Worm (Caenorhabditis elegans): Measurements from ENCODE around the gene metr-1.

Gene metr-1

DNA sequence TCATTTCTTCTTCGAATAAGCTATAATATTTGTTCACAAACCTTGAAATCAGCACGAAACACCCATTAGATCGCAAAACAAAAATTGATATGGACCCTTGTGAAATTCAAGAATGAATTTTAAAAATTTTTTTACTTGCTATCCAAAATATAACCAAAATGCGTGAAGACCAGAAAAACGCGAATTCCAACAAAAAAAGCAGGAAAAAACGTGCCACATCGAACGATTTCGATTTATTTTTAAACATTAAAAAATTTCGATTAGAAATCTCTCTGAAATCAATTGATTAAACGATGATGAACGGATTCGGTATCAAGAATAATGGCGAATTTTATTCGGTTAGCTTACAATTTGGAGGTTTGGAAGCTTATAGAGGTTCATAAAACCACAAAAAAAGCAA, 21.0 kb downstream of the metr-1 start, which contains the start of the genes tceb-3 and gskl-1:
tceb-3 (minus strand) TSS at position 101 of the 400 bp plus-strand sequence.
gskl-1 (plus strand) TSS at position 243 of the 400 bp plus-strand sequence.
- no peak for TF ChIP-seq ztf-29 (GFP tag; IDR thresholded peaks at IDR 0.05)
- no peak for TF ChIP-seq ztf-23 (GFP tag; IDR thresholded peaks at IDR 0.05)
- no peak for TF ChIP-seq tab-1 (GFP tag; IDR thresholded peaks at IDR 0.05)
- no peak for TF ChIP-seq med-1 (GFP tag; optimal IDR thresholded peaks at IDR 0.05; ENCODE audit: insufficient read depth)
- TF ChIP-seq cog-1 (tag; optimal IDR thresholded peaks at IDR 0.05), result no peak
- TF ChIP-seq T22C8.4 (GFP tag; IDR thresholded peaks at IDR 0.05), result no peak
- no peak for TF ChIP-seq ref-1 (GFP tag; conservative IDR thresholded peaks at IDR 0.05)
- TF ChIP-seq klf-2 (GFP tag; conservative IDR thresholded peaks at IDR 0.05), result no peak
- no peak for TF ChIP-seq flt-1 (GFP tag; IDR thresholded peaks at IDR 0.05)

DNA sequence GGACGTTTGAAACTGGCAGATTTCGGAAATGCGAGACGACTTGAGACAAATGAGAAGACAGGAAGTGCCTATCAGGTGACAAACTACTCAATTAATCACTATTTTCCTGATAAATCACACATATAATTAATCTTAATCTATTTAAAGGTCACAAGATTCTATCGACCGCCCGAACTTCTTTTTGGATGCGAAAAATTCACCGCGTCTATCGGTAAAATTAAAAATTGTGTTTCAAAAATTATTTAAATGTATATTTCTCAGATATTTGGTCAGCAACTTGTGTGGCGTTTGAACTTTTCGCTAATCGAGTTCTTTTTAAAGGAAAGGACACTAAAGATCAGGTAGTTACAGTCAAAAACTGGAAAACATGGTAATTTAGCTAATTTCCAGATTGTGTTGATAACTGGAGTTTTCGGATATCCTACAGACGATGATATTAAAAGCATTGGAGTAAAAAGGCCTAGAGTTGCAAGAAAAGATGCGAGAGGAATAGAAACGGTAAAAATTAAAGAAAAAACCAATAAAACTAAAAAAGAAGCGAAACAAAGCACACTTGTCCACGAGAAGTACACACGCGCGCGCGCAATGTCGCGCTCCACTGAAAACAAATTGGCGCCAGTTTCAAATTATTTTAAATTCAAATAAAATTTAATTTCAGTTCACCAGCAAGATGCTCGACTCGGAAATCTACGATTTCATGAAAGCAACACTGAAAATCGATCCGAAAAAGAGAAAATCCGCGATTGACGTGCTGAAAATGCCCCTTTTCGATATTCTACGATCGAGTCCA, 22.1 kb downstream of the metr-1 start:
- TF ChIP-seq tab-1 (GFP tag; IDR thresholded peaks at IDR 0.05) (no peak), flt-1 (GFP tag; IDR thresholded peaks at IDR 0.05) (no peak), T22C8.4 (GFP tag; IDR thresholded peaks at IDR 0.05) (no peak), ztf-23 (GFP tag; IDR thresholded peaks at IDR 0.05) (no peak), ref-1 (GFP tag; conservative IDR thresholded peaks at IDR 0.05) (no peak), med-1 (GFP tag; optimal IDR thresholded peaks at IDR 0.05; ENCODE audit: insufficient read depth) (no peak), ztf-29 (GFP tag; IDR thresholded peaks at IDR 0.05) (no peak), cog-1 (tag; optimal IDR thresholded peaks at IDR 0.05) (no peak)

DNA sequence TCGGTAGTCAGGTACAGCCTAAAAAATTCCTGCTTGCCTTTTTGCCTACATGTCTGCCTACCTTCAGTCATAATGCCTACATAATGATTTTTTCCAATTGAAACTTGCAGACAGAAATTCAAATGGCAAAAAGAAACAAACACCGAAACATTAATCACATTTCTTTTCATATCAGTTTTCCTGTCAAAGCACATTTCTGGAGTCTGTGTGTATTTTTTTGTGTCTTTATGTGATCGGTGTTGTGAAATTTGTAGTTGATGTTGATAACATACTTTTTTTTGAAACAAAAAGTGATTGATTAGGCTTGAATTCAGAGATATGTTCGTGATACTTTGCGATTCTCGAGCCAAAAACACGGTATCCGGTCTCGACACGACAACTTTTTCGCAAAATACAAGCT, 23.0 kb downstream of the metr-1 start:
- no peak for TF ChIP-seq cog-1 (tag; optimal IDR thresholded peaks at IDR 0.05)
- no peak for TF ChIP-seq tab-1 (GFP tag; IDR thresholded peaks at IDR 0.05)
- TF ChIP-seq flt-1 (GFP tag; IDR thresholded peaks at IDR 0.05), result no peak

DNA sequence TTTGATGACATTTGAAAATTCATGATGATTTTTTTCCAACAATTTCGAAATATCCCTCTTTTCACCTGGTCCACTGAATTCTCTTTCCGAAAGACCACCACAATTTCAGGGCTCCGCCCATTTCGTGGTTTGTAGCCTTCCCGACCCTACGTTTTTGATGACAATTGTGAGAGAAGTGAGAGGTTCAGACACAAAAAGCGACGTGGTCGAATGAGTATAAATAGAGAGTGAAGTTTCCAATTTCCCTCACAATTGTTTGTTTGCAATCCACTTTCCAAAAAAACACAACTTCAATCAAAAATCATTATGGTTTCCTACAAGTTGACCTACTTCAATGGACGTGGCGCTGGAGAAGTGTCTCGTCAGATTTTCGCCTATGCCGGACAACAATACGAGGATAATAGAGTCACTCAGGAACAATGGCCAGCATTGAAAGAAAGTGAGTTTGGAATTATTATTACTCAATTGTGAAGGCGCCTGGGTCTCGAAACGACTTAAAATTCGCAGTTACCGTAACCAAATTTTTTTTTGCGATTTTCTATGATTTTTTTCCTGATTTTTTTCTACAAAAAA, 23.8 kb downstream of the metr-1 start, which contains the start of gene gst-5:
gst-5 (plus strand) TSS at position 246 of the 573 bp plus-strand sequence.
- no peak for TF ChIP-seq med-1 (GFP tag; optimal IDR thresholded peaks at IDR 0.05; ENCODE audit: insufficient read depth)
- TF ChIP-seq klf-2 (GFP tag; conservative IDR thresholded peaks at IDR 0.05), result no peak
- TF ChIP-seq cog-1 (tag; optimal IDR thresholded peaks at IDR 0.05), result no peak
- no peak for TF ChIP-seq ztf-29 (GFP tag; IDR thresholded peaks at IDR 0.05)
- TF ChIP-seq ref-1 (GFP tag; conservative IDR thresholded peaks at IDR 0.05), result no peak
- no peak for TF ChIP-seq tab-1 (GFP tag; IDR thresholded peaks at IDR 0.05)
- TF ChIP-seq flt-1 (GFP tag; IDR thresholded peaks at IDR 0.05), result no peak

DNA sequence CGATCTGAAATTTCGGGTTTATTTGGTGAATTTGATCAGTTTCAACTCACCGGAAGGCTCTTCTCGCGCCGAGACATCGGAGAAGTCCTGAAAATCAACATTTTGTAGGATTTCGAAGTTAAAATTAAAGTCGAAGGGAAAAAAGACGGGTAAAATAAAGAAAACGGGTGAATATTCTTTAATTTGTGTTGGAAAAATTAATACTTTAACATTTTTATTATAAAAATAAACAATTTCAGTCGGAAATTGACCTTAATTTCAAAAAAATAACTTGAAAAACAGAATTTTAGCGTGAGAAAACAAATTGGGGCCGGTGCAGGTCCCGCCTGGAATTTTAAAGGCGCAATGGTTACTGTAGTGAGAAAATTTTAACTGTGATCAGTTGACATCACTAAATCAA, 26.7 kb downstream of the metr-1 start, which contains the start of gene nos-1:
nos-1 (minus strand) TSS at position 101 of the 400 bp plus-strand sequence.
- TF ChIP-seq ref-1 (GFP tag; conservative IDR thresholded peaks at IDR 0.05) (no peak), tab-1 (GFP tag; IDR thresholded peaks at IDR 0.05) (no peak), ztf-23 (GFP tag; IDR thresholded peaks at IDR 0.05) (no peak), med-1 (GFP tag; optimal IDR thresholded peaks at IDR 0.05; ENCODE audit: insufficient read depth) (no peak), flt-1 (GFP tag; IDR thresholded peaks at IDR 0.05) (no peak), klf-2 (GFP tag; conservative IDR thresholded peaks at IDR 0.05) (no peak), T22C8.4 (GFP tag; IDR thresholded peaks at IDR 0.05) (no peak), ztf-29 (GFP tag; IDR thresholded peaks at IDR 0.05) (no peak), cog-1 (tag; optimal IDR thresholded peaks at IDR 0.05) (no peak)

DNA sequence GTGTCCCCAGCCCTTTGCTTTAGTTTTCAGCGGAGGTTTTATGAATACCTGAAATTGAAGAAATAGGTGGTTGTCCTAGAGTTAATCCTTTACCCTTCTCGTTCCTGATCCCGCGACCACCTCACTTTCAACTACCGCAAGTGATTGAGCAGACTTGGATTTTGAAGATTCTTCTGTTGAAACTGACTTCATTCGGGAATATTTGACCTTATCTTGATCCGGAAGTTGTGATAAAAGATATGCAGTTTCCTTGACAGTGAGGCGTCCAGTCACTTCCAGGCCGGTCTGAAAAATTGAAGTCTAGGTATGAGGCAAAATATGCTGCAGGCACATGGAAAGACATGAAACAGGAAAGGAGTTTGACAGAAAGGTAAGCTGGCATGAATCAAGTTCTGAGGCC, 28.8 kb downstream of the metr-1 start:
- TF ChIP-seq klf-2 (GFP tag; conservative IDR thresholded peaks at IDR 0.05) (no peak), ref-1 (GFP tag; conservative IDR thresholded peaks at IDR 0.05) (no peak), cog-1 (tag; optimal IDR thresholded peaks at IDR 0.05) (no peak), med-1 (GFP tag; optimal IDR thresholded peaks at IDR 0.05; ENCODE audit: insufficient read depth) (no peak), ztf-23 (GFP tag; IDR thresholded peaks at IDR 0.05) (no peak), ztf-29 (GFP tag; IDR thresholded peaks at IDR 0.05) (no peak), T22C8.4 (GFP tag; IDR thresholded peaks at IDR 0.05) (no peak), tab-1 (GFP tag; IDR thresholded peaks at IDR 0.05) (no peak), flt-1 (GFP tag; IDR thresholded peaks at IDR 0.05) (no peak)

DNA sequence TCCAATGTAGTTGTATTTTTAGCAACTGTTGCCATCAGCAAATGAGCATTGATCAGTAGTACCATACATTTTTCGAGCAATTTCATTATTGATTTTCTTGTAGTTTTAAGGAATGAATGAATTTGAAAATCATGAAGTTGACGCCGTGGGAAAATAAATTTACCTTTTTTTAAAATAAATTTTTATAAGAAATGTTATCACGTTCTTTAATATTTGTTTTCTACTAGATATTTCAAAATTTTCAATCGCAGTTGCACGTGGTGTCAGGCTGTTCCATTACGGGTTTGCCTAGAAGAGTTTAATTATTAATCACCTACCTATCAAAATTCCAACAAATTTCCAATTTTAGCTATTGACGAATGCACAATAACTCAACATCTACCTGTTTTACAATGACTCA, 30.4 kb downstream of the metr-1 start, which contains the start of gene R03D7.8:
R03D7.8 (minus strand) TSS at position 101 of the 400 bp plus-strand sequence.
- no peak for TF ChIP-seq klf-2 (GFP tag; conservative IDR thresholded peaks at IDR 0.05)
- no peak for TF ChIP-seq T22C8.4 (GFP tag; IDR thresholded peaks at IDR 0.05)
- no peak for TF ChIP-seq flt-1 (GFP tag; IDR thresholded peaks at IDR 0.05)
- no peak for TF ChIP-seq med-1 (GFP tag; optimal IDR thresholded peaks at IDR 0.05; ENCODE audit: insufficient read depth)
- TF ChIP-seq ztf-29 (GFP tag; IDR thresholded peaks at IDR 0.05), result no peak
- no peak for TF ChIP-seq cog-1 (tag; optimal IDR thresholded peaks at IDR 0.05)
- no peak for TF ChIP-seq ref-1 (GFP tag; conservative IDR thresholded peaks at IDR 0.05)
- no peak for TF ChIP-seq ztf-23 (GFP tag; IDR thresholded peaks at IDR 0.05)
- TF ChIP-seq tab-1 (GFP tag; IDR thresholded peaks at IDR 0.05), result no peak

DNA sequence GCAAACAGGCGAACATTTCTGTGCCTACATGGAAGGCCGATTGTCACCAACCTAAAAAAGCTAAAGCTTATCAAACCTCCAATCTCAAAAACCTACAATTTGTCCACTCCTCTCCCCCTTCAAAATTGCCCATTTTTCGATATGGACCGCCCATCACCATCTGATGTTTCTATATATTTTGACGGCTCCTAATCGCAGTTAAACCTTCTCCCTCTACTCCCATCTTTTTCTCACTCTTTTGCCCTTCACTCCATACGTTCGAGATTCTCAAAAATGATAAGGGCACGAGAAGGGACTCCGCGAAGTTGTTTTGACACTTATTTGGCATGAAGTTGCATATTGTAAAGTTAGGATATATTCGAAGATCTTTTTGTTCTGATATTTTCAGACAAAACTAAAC, 32.8 kb downstream of the metr-1 start:
- no peak for TF ChIP-seq ref-1 (GFP tag; conservative IDR thresholded peaks at IDR 0.05)
- TF ChIP-seq ztf-23 (GFP tag; IDR thresholded peaks at IDR 0.05), result no peak
- TF ChIP-seq cog-1 (tag; optimal IDR thresholded peaks at IDR 0.05), result no peak

DNA sequence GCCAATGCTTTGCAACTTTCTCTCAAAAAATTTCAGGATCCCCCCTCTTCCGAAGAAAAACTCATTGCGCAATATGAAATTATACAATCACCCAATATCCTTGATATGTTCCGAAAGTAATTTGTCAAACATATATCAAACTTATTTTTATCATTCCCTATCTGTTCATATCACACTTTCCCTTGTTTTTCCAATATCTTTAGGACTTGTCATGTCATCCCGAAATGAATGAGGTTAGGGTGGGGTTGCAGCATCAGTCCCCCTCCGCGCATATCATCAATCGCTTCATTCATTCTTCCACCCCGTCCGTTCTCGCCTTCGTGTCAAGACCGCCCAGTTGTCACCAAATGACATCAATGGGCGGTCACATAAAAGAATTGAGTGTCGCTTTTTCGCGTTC, 33.3 kb downstream of the metr-1 start:
- no peak for TF ChIP-seq med-1 (GFP tag; optimal IDR thresholded peaks at IDR 0.05; ENCODE audit: insufficient read depth)
- TF ChIP-seq cog-1 (tag; optimal IDR thresholded peaks at IDR 0.05), result no peak
- no peak for TF ChIP-seq ref-1 (GFP tag; conservative IDR thresholded peaks at IDR 0.05)
- TF ChIP-seq ztf-29 (GFP tag; IDR thresholded peaks at IDR 0.05), result no peak
- TF ChIP-seq ztf-23 (GFP tag; IDR thresholded peaks at IDR 0.05), result no peak
- no peak for TF ChIP-seq T22C8.4 (GFP tag; IDR thresholded peaks at IDR 0.05)

DNA sequence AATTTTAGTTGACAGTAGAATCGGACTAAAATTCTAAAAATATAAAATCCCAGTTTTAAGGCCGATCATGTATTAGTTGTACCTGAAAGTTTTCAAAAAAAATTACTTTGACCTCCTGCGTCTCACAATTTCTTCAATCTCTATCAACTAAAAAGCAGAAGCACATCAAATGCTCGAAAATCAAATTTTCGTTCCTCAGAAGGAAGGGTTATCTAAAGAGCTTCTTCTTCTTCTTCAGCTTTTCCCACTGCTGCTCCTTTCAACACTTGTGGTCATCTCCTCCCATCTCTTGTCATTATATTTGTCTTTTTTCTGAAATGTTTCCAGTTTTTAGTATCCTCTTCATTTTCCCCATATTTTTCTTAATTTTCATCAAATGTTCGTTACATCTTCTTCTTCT, 38.4 kb downstream of the metr-1 start:
- TF ChIP-seq flt-1 (GFP tag; IDR thresholded peaks at IDR 0.05) (no peak), klf-2 (GFP tag; conservative IDR thresholded peaks at IDR 0.05) (no peak), ztf-29 (GFP tag; IDR thresholded peaks at IDR 0.05) (no peak), ztf-23 (GFP tag; IDR thresholded peaks at IDR 0.05) (no peak), tab-1 (GFP tag; IDR thresholded peaks at IDR 0.05) (no peak), med-1 (GFP tag; optimal IDR thresholded peaks at IDR 0.05; ENCODE audit: insufficient read depth) (no peak), ref-1 (GFP tag; conservative IDR thresholded peaks at IDR 0.05) (no peak), T22C8.4 (GFP tag; IDR thresholded peaks at IDR 0.05) (no peak), cog-1 (tag; optimal IDR thresholded peaks at IDR 0.05) (no peak)

Data from whole organism, midembryonic.